Fruit fly (Drosophila melanogaster) whole organism, embryonic: Measurements from ENCODE around the gene Cwc25.
A peak's percentile ranks its signal among the peaks of the same experiment; 100 is the strongest.

ENCODE experiments used
- Adf1 ChIP-seq: fragments of 200-800 bp; sonication (Bioruptor generic); IDR thresholded peaks from 2 replicates; pipeline ENCODE4 v1.3.6; 2022; ENCODE audit warnings: missing biosample characterization, missing genetic modification characterization
- CG10267 ChIP-seq: fragments of 200-800 bp; sonication (Bioruptor generic); optimal IDR thresholded peaks from 2 replicates; lab custom pipeline; 2018; ENCODE audit warnings: missing biosample characterization, mild to moderate bottlenecking, missing genetic modification characterization, moderate library complexity
- CG11093 ChIP-seq: fragments of 200-800 bp; sonication (Bioruptor generic); IDR thresholded peaks from 3 replicates; pipeline ENCODE4 v1.3.6; 2022; ENCODE audit warnings: missing biosample characterization, missing genetic modification characterization
- CG11695 ChIP-seq: fragments of 200-800 bp; sonication (Bioruptor generic); IDR thresholded peaks from 3 replicates; pipeline ENCODE4 v1.3.6; 2022; ENCODE audit warnings: missing biosample characterization, missing genetic modification characterization
- CG11723 ChIP-seq: fragments of 200-800 bp; sonication (Bioruptor generic); optimal IDR thresholded peaks from 2 replicates; lab custom pipeline; 2017; ENCODE audit warnings: missing biosample characterization, mild to moderate bottlenecking, missing genetic modification characterization
- CG12659 ChIP-seq: fragments of 200-800 bp; sonication (Bioruptor generic); optimal IDR thresholded peaks from 3 replicates; lab custom pipeline; 2017; ENCODE audit warnings: mild to moderate bottlenecking, missing biosample characterization, missing genetic modification reagents, missing genetic modification characterization
- CG14441 ChIP-seq: fragments of 200-800 bp; sonication (Bioruptor generic); IDR thresholded peaks from 2 replicates; pipeline ENCODE4 v1.3.6; 2022; ENCODE audit warnings: missing biosample characterization, missing genetic modification characterization
- CG17912 ChIP-seq: fragments of 200-800 bp; sonication (Bioruptor generic); optimal IDR thresholded peaks from 2 replicates; lab custom pipeline; 2018; ENCODE audit warnings: missing biosample characterization, mild to moderate bottlenecking, missing genetic modification characterization
- CG1832 ChIP-seq: fragments of 200-800 bp; sonication (Bioruptor generic); optimal IDR thresholded peaks from 2 replicates; lab custom pipeline; 2017; ENCODE audit warnings: missing biosample characterization, mild to moderate bottlenecking, missing genetic modification characterization, inconsistent platforms
- CG30020 ChIP-seq: fragments of 200-800 bp; optimal IDR thresholded peaks from 2 replicates; lab custom pipeline; 2019; ENCODE audit warnings: missing biosample characterization, mild to moderate bottlenecking, missing genetic modification characterization, moderate library complexity
- CG31388 ChIP-seq: fragments of 200-800 bp; sonication (Bioruptor generic); optimal IDR thresholded peaks from 2 replicates; lab custom pipeline; 2016; ENCODE audit warnings: missing biosample characterization, missing genetic modification characterization
- CG32772 ChIP-seq: fragments of 200-800 bp; sonication (Bioruptor generic); IDR thresholded peaks from 2 replicates; pipeline ENCODE4 v1.3.6; 2022; ENCODE audit warnings: missing biosample characterization, missing genetic modification characterization
- CG4360 ChIP-seq: fragments of 200-800 bp; sonication (Bioruptor generic); IDR thresholded peaks from 2 replicates; pipeline ENCODE4 v1.3.6; 2022; ENCODE audit warnings: missing biosample characterization, missing genetic modification characterization
- CG6689 ChIP-seq: fragments of 200-800 bp; sonication (Bioruptor generic); IDR thresholded peaks from 2 replicates; pipeline ENCODE4 v1.3.6; 2022; ENCODE audit warnings: missing biosample characterization, missing genetic modification characterization
- CG7271 ChIP-seq: fragments of 200-800 bp; sonication (Bioruptor generic); optimal IDR thresholded peaks from 2 replicates; lab custom pipeline; 2018; ENCODE audit warnings: missing biosample characterization, mild to moderate bottlenecking, missing genetic modification characterization, moderate library complexity
- CHES-1-like ChIP-seq: fragments of 200-800 bp; sonication (Bioruptor generic); optimal IDR thresholded peaks from 2 replicates; lab custom pipeline; 2016; ENCODE audit warnings: missing biosample characterization, missing genetic modification characterization
- Camta ChIP-seq: fragments of 200-800 bp; sonication (Bioruptor generic); optimal IDR thresholded peaks from 2 replicates; lab custom pipeline; 2016; ENCODE audit warnings: missing biosample characterization, missing genetic modification characterization
- CrebB ChIP-seq: fragments of 200-800 bp; sonication (Bioruptor generic); optimal IDR thresholded peaks from 3 replicates; lab custom pipeline; 2018; ENCODE audit warnings: missing biosample characterization, mild to moderate bottlenecking, missing genetic modification characterization
- D19A ChIP-seq: fragments of 200-800 bp; optimal IDR thresholded peaks from 3 replicates; lab custom pipeline; 2019; ENCODE audit warnings: missing biosample characterization, mild to moderate bottlenecking, missing genetic modification characterization, moderate library complexity
- Dbx ChIP-seq: fragments of 200-800 bp; sonication (Bioruptor generic); IDR thresholded peaks from 3 replicates; pipeline ENCODE4 v1.3.6; 2022; ENCODE audit warnings: missing biosample characterization, missing genetic modification characterization
- Dll ChIP-seq: fragments of 200-800 bp; sonication (Bioruptor generic); IDR thresholded peaks from 4 replicates; pipeline ENCODE4 v1.3.6; 2022; ENCODE audit warnings: missing biosample characterization, missing genetic modification characterization; ENCODE audit not compliant: partially characterized antibody
- Doc3 ChIP-seq: fragments of 200-800 bp; sonication (Bioruptor generic); IDR thresholded peaks from 3 replicates; pipeline ENCODE4 v1.3.6; 2022; ENCODE audit warnings: missing biosample characterization, missing genetic modification characterization; ENCODE audit not compliant: partially characterized antibody
- Gug ChIP-seq: fragments of 200-800 bp; sonication (Bioruptor generic); IDR thresholded peaks from 4 replicates; pipeline ENCODE4 v1.3.6; 2022; ENCODE audit warnings: missing biosample characterization, missing genetic modification characterization
- NK7.1 ChIP-seq: fragments of 200-800 bp; sonication (Bioruptor generic); optimal IDR thresholded peaks from 3 replicates; lab custom pipeline; 2016; ENCODE audit warnings: missing biosample characterization, missing genetic modification characterization
- ap ChIP-seq: fragments of 200-800 bp; sonication (Bioruptor generic); IDR thresholded peaks from 2 replicates; pipeline ENCODE4 v1.3.6; 2022; ENCODE audit warnings: missing biosample characterization, missing genetic modification characterization
- cwo ChIP-seq: fragments of 200-800 bp; sonication (Bioruptor generic); optimal IDR thresholded peaks from 3 replicates; lab custom pipeline; 2017; ENCODE audit warnings: missing biosample characterization, missing genetic modification characterization, mild to moderate bottlenecking, moderate library complexity, missing genetic modification reagents
- fd3F ChIP-seq: fragments of 200-800 bp; sonication (Bioruptor generic); optimal IDR thresholded peaks from 2 replicates; lab custom pipeline; 2018; ENCODE audit warnings: missing biosample characterization, mild to moderate bottlenecking, missing genetic modification characterization, moderate library complexity
- grn ChIP-seq: fragments of 200-800 bp; sonication (Bioruptor generic); optimal IDR thresholded peaks from 3 replicates; lab custom pipeline; 2017; ENCODE audit warnings: missing biosample characterization, missing genetic modification characterization
- ind ChIP-seq: fragments of 200-800 bp; sonication (Bioruptor generic); optimal IDR thresholded peaks from 3 replicates; lab custom pipeline; 2016; ENCODE audit warnings: missing biosample characterization, missing genetic modification characterization
- kah ChIP-seq: fragments of 200-800 bp; sonication (Bioruptor generic); optimal IDR thresholded peaks from 2 replicates; lab custom pipeline; 2018; ENCODE audit warnings: missing biosample characterization, mild to moderate bottlenecking, missing genetic modification characterization
- nau ChIP-seq: fragments of 200-800 bp; sonication (Bioruptor generic); optimal IDR thresholded peaks from 3 replicates; lab custom pipeline; 2017; ENCODE audit warnings: missing biosample characterization, mild to moderate bottlenecking, missing genetic modification characterization, missing genetic modification reagents
- nmo ChIP-seq: fragments of 200-800 bp; sonication (Bioruptor generic); optimal IDR thresholded peaks from 2 replicates; lab custom pipeline; 2018; ENCODE audit warnings: missing biosample characterization, mild to moderate bottlenecking, missing genetic modification characterization, moderate library complexity
- onecut ChIP-seq: fragments of 200-800 bp; sonication (Bioruptor generic); IDR thresholded peaks from 2 replicates; pipeline ENCODE4 v1.3.6; 2022; ENCODE audit warnings: missing biosample characterization, missing genetic modification characterization
- pzg ChIP-seq: fragments of 200-800 bp; sonication (Bioruptor generic); optimal IDR thresholded peaks from 3 replicates; lab custom pipeline; 2018; ENCODE audit warnings: missing biosample characterization, mild to moderate bottlenecking, missing genetic modification characterization, moderate library complexity
- ranshi ChIP-seq: fragments of 200-800 bp; sonication (Bioruptor generic); IDR thresholded peaks from 2 replicates; pipeline ENCODE4 v1.3.6; 2022; ENCODE audit warnings: missing biosample characterization, missing genetic modification characterization
- tna ChIP-seq: fragments of 200-800 bp; sonication (Bioruptor generic); IDR thresholded peaks from 2 replicates; pipeline ENCODE4 v1.3.6; 2022; ENCODE audit warnings: missing biosample characterization, missing genetic modification characterization; ENCODE audit not compliant: partially characterized antibody
- toy ChIP-seq: fragments of 200-800 bp; sonication (Bioruptor generic); IDR thresholded peaks from 2 replicates; pipeline ENCODE4 v1.3.6; 2022; ENCODE audit warnings: missing biosample characterization, missing genetic modification characterization
- trem ChIP-seq: fragments of 200-800 bp; optimal IDR thresholded peaks from 3 replicates; lab custom pipeline; 2019; ENCODE audit warnings: missing biosample characterization, mild to moderate bottlenecking, missing genetic modification characterization, moderate library complexity
- tup ChIP-seq: fragments of 200-800 bp; sonication (Bioruptor generic); optimal IDR thresholded peaks from 2 replicates; lab custom pipeline; 2016; ENCODE audit warnings: missing biosample characterization, mild to moderate bottlenecking, missing genetic modification characterization, moderate library complexity
- zen ChIP-seq: fragments of 200-800 bp; sonication (Bioruptor generic); optimal IDR thresholded peaks from 3 replicates; lab custom pipeline; 2018; ENCODE audit warnings: missing biosample characterization, mild to moderate bottlenecking, missing genetic modification characterization, moderate library complexity

The Cwc25 gene

DNA sequence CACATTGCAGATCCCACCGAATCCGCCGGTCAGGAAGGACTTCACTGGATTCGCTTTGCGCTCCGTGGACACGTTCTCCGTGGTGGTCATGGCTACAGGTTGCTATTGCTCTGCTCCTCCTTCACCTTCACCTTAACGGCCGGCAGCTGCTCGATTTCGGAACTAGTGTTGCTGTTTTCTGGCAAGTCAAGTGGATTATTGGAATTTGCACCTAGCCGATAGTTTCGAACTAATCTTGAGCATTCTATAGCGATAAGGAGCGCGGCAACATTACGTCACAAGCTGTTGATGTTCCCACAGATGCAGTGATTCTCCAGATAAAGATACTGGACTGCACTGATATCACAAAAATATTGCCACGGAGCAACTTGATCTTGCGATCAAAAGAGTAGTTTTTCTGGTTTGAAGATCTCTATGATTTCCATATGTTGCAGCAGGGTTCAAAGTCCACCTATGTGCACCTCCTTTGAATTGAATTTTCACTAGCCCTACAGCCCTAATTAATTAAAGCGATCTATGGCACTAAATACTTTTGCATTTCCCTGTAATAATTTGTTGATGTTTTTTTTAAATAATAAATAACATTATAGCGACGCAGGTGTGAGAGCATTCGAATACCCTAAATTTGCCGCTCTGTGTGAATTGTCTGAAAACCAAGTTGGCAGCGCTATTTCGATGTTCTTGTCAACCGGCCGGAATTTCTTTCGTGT is 24.7 kb downstream of the Cwc25 start, which contains the start of the genes colt and HINT1 (continued):
- no peak for TF ChIP-seq CG31388 (GFP tag; lab: Kevin White, UChicago)
- peak; percentile 23 for TF ChIP-seq kah
- TF ChIP-seq CG4360, result no peak
- no peak for TF ChIP-seq CG11093 (GFP tag; lab: Robert Waterston, UW)
- no peak for TF ChIP-seq onecut (GFP tag; lab: Robert Waterston, UW)
- peak; percentile 4 for TF ChIP-seq CHES-1-like (GFP tag; lab: Kevin White, UChicago)
- peak; percentile 66 for TF ChIP-seq CG12659
- TF ChIP-seq cwo (GFP tag; lab: Kevin White, UChicago), result no peak
- peak; percentile 40 for TF ChIP-seq zen (tag; lab: Kevin White, UChicago)
- no peak for TF ChIP-seq CrebB (tag; lab: Kevin White, UChicago)
- peak; percentile 18; the same call in 1 of the 2 replicates for TF ChIP-seq CG6689
- TF ChIP-seq tna (GFP tag; lab: Robert Waterston, UW), result no peak
- no peak for TF ChIP-seq nau (GFP tag; lab: Kevin White, UChicago)
- TF ChIP-seq CG1832 (GFP tag; lab: Kevin White, UChicago), result no peak
- peak; percentile 85 for TF ChIP-seq pzg (GFP tag; lab: Kevin White, UChicago)
- no peak for TF ChIP-seq fd3F (GFP tag; lab: Kevin White, UChicago)
- TF ChIP-seq CG14441 (GFP tag; lab: Robert Waterston, UW), result peak; percentile 37; the same call in 1 of the 2 replicates
- no peak for TF ChIP-seq CG7271 (tag; lab: Kevin White, UChicago)
- no peak for TF ChIP-seq toy
- TF ChIP-seq Gug (GFP tag; lab: Robert Waterston, UW), result no peak
- TF ChIP-seq CG10267 (tag; lab: Kevin White, UChicago), result peak; percentile 45
- TF ChIP-seq Dll (GFP tag; lab: Robert Waterston, UW), result peak; percentile 37; the same call in 1 of the 4 replicates
- TF ChIP-seq nmo, result peak; percentile 58
- no peak for TF ChIP-seq Camta (GFP tag; lab: Kevin White, UChicago)
- TF ChIP-seq D19A (tag; lab: Kevin White, UChicago), result peak; percentile 44
- TF ChIP-seq grn (GFP tag; lab: Kevin White, UChicago), result peak; percentile 64
- no peak for TF ChIP-seq CG11723 (GFP tag; lab: Kevin White, UChicago)
- TF ChIP-seq ap, result no peak
- peak; percentile 99 for TF ChIP-seq trem (tag; lab: Kevin White, UChicago)
- no peak for TF ChIP-seq CG32772 (GFP tag; lab: Robert Waterston, UW)
- peak; percentile 28; the same call in 1 of the 3 replicates for TF ChIP-seq Dbx (GFP tag; lab: Robert Waterston, UW)
- TF ChIP-seq, all 482 proteins: peak for 136

DNA sequence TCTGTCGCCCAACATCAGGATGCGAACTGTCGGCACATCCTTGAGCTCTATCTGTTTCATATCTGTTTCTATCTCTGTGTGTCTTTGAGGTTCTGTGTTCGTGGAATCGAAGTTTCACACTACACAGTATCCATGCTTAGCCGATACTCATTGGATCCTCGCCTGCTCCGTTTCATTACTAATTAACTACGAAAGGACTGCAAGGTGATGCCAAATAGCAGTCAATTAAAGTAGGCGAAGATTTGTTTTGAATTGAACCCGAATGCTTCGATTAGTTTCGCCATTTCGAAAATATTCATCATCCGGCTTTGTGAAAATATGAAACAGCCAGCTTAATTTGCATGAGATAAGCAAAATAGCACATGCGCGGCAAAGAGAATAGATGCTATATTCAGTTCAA is 26.8 kb downstream of the Cwc25 start, which contains the start of gene CG15399:
TSS of gene CG15399 (minus strand) at position 101 of the 400 bp plus-strand sequence.
- TF ChIP-seq CG11695 (GFP tag; lab: Robert Waterston, UW) (no peak), Adf1 (GFP tag; lab: Robert Waterston, UW) (no peak), CG17912 (GFP tag; lab: Kevin White, UChicago) (no peak), ranshi (GFP tag; lab: Robert Waterston, UW) (no peak), Doc3 (GFP tag; lab: Robert Waterston, UW) (no peak), NK7.1 (GFP tag; lab: Kevin White, UChicago) (no peak), CG11093 (GFP tag; lab: Robert Waterston, UW) (no peak), tup (GFP tag; lab: Kevin White, UChicago) (no peak), ind (GFP tag; lab: Kevin White, UChicago) (no peak), CG30020 (tag; lab: Kevin White, UChicago) (no peak)
